Worm (Caenorhabditis elegans) whole organism, young adult: ENCODE results near the gene nth-1.

Experiments
- B0019.2 ChIP-seq: fragments of 200-800 bp; sonication (Bioruptor generic); conservative IDR thresholded peaks from 2 replicates; pipeline ENCODE4 v1.3.6; 2022; ENCODE audit warnings: missing genetic modification reagents, missing genetic modification characterization, missing compliant biosample characterization
- F33H1.4 ChIP-seq: fragments of 200-800 bp; sonication (Bioruptor generic); IDR thresholded peaks from 2 replicates; pipeline ENCODE4 v1.3.6; 2022; ENCODE audit warnings: missing genetic modification reagents, missing genetic modification characterization, missing compliant biosample characterization
- F39B2.1 ChIP-seq: fragments of 200-800 bp; sonication (Bioruptor generic); IDR thresholded peaks from 2 replicates; pipeline ENCODE4 v1.3.6; 2022; ENCODE audit warnings: missing genetic modification reagents, missing genetic modification characterization, missing compliant biosample characterization
- F55B11.4 ChIP-seq: sonication (generic microtip); optimal IDR thresholded peaks from 2 replicates; lab custom pipeline; 2016; ENCODE audit warnings: missing compliant biosample characterization, missing genetic modification characterization, borderline replicate concordance; ENCODE audit not compliant: insufficient read depth
- Y53G8AR.9 ChIP-seq: fragments of 200-800 bp; sonication (Bioruptor generic); conservative IDR thresholded peaks from 2 replicates; pipeline ENCODE4 v1.3.6; 2022; ENCODE audit warnings: missing genetic modification reagents, missing genetic modification characterization, missing compliant biosample characterization
- Y95B8A.8 ChIP-seq: fragments of 200-800 bp; sonication (Bioruptor generic); IDR thresholded peaks from 2 replicates; pipeline ENCODE4 v1.3.6; 2022; ENCODE audit warnings: missing genetic modification reagents, missing genetic modification characterization, missing compliant biosample characterization
- ZK185.1 ChIP-seq: sonication (generic microtip); optimal IDR thresholded peaks from 2 replicates; lab custom pipeline; 2016; ENCODE audit warnings: mild to moderate bottlenecking, missing genetic modification characterization, missing compliant biosample characterization; ENCODE audit not compliant: poor library complexity, severe bottlenecking
- cebp-1 ChIP-seq, 2 experiments: fragments of 200-800 bp in 1 of 2; sonication (Bioruptor generic) in 1 of 2; sonication (generic microtip) in 1 of 2; IDR thresholded peaks in 1 of 2; optimal IDR thresholded peaks in 1 of 2; 2 replicates each; pipeline versions ENCODE4 v1.3.6 to Lab custom; 2017 to 2022; ENCODE audit warnings: missing compliant biosample characterization in 2 of 2, missing genetic modification characterization in 2 of 2, mild to moderate bottlenecking in 1 of 2, missing genetic modification reagents in 1 of 2, moderate library complexity in 1 of 2
- cebp-2 ChIP-seq: fragments of 200-800 bp; sonication (Bioruptor generic); IDR thresholded peaks from 2 replicates; pipeline ENCODE4 v1.3.6; 2022; ENCODE audit warnings: missing genetic modification characterization, missing compliant biosample characterization
- ceh-79 ChIP-seq: sonication (generic microtip); optimal IDR thresholded peaks from 2 replicates; lab custom pipeline; 2017; ENCODE audit warnings: mild to moderate bottlenecking, missing genetic modification characterization, missing compliant biosample characterization
- dox-1 ChIP-seq: fragments of 200-800 bp; sonication (Bioruptor generic); IDR thresholded peaks from 2 replicates; pipeline ENCODE4 v1.3.6; 2022; ENCODE audit warnings: missing genetic modification reagents, missing genetic modification characterization, missing compliant biosample characterization
- egrh-3 ChIP-seq: fragments of 200-800 bp; sonication (Bioruptor generic); IDR thresholded peaks from 2 replicates; pipeline ENCODE4 v1.3.6; 2022; ENCODE audit warnings: missing genetic modification reagents, missing genetic modification characterization, missing compliant biosample characterization
- ets-4 ChIP-seq: fragments of 200-800 bp; sonication (Bioruptor generic); optimal IDR thresholded peaks from 2 replicates; lab custom pipeline; 2018; ENCODE audit warnings: mild to moderate bottlenecking, missing genetic modification characterization, missing compliant biosample characterization
- hlh-12 ChIP-seq: sonication (generic microtip); optimal IDR thresholded peaks from 2 replicates; lab custom pipeline; 2016; ENCODE audit warnings: missing genetic modification characterization, missing compliant biosample characterization
- hlh-26 ChIP-seq: fragments of 200-800 bp; sonication (Bioruptor generic); conservative IDR thresholded peaks from 2 replicates; pipeline ENCODE4 v1.3.6; 2022; ENCODE audit warnings: missing genetic modification reagents, missing genetic modification characterization, missing compliant biosample characterization
- hmg-1.2 ChIP-seq: fragments of 200-800 bp; sonication (Bioruptor generic); IDR thresholded peaks from 2 replicates; pipeline ENCODE4 v1.3.6; 2022; ENCODE audit warnings: missing genetic modification reagents, missing genetic modification characterization, missing compliant biosample characterization
- hsf-1 ChIP-seq: fragments of 200-800 bp; sonication (Bioruptor generic); IDR thresholded peaks from 2 replicates; pipeline ENCODE4 v1.3.6; 2022; ENCODE audit warnings: missing genetic modification reagents, missing genetic modification characterization, missing compliant biosample characterization
- let-607 ChIP-seq, 2 experiments: fragments of 200-800 bp in 1 of 2; sonication (Bioruptor generic) in 1 of 2; sonication (generic microtip) in 1 of 2; optimal IDR thresholded peaks; 2 replicates each; lab custom pipeline; 2016 to 2018; ENCODE audit warnings: mild to moderate bottlenecking in 2 of 2, missing compliant biosample characterization in 2 of 2, missing genetic modification characterization in 2 of 2, moderate library complexity in 2 of 2, missing genotype in 1 of 2
- lin-35 ChIP-seq, 3 experiments: fragments of 150-350 bp in 2 of 3; sonication (generic microtip) in 1 of 3; optimal IDR thresholded peaks; 2 replicates each; lab custom pipeline; 2014 to 2018; ENCODE audit warnings: missing biosample characterization in 3 of 3, missing genetic modification characterization in 3 of 3, missing genetic modification reagents in 3 of 3
- lin-40 ChIP-seq: sonication (generic microtip); optimal IDR thresholded peaks from 2 replicates; lab custom pipeline; 2016; ENCODE audit warnings: missing genetic modification characterization, mild to moderate bottlenecking, missing compliant biosample characterization, missing genotype, missing genetic modification reagents
- madf-10 ChIP-seq: sonication (generic microtip); optimal IDR thresholded peaks from 2 replicates; lab custom pipeline; 2016; ENCODE audit warnings: mild to moderate bottlenecking, missing genetic modification characterization, missing compliant biosample characterization
- madf-3 ChIP-seq: fragments of 200-800 bp; sonication (Bioruptor generic); IDR thresholded peaks from 2 replicates; pipeline ENCODE4 v1.3.6; 2022; ENCODE audit warnings: missing genetic modification reagents, missing genetic modification characterization, missing compliant biosample characterization
- madf-6 ChIP-seq: fragments of 200-800 bp; sonication (Bioruptor generic); IDR thresholded peaks from 2 replicates; pipeline ENCODE4 v1.3.6; 2022; ENCODE audit warnings: missing genetic modification reagents, missing genetic modification characterization, missing compliant biosample characterization
- mes-4 ChIP-seq: sonication (generic microtip); optimal IDR thresholded peaks from 2 replicates; lab custom pipeline; 2016; ENCODE audit warnings: missing genotype, missing genetic modification characterization, missing compliant biosample characterization
- nfyb-1 ChIP-seq: fragments of 200-800 bp; sonication (Bioruptor generic); IDR thresholded peaks from 2 replicates; pipeline ENCODE4 v1.3.6; 2022; ENCODE audit warnings: missing genetic modification reagents, missing genetic modification characterization, missing compliant biosample characterization
- nhr-120 ChIP-seq: fragments of 200-800 bp; sonication (Bioruptor generic); IDR thresholded peaks from 2 replicates; pipeline ENCODE4 v1.3.6; 2022; ENCODE audit warnings: missing genetic modification characterization, missing compliant biosample characterization
- nhr-27 ChIP-seq: fragments of 200-800 bp; sonication (Bioruptor generic); optimal IDR thresholded peaks from 2 replicates; lab custom pipeline; 2018; ENCODE audit warnings: mild to moderate bottlenecking, missing genetic modification characterization, moderate library complexity, missing compliant biosample characterization
- pbrm-1 ChIP-seq: fragments of 200-800 bp; sonication (Bioruptor generic); IDR thresholded peaks from 2 replicates; pipeline ENCODE4 v1.3.6; 2022; ENCODE audit warnings: missing genetic modification reagents, missing genetic modification characterization, missing compliant biosample characterization
- snpc-3.4 ChIP-seq: sonication (generic microtip); optimal IDR thresholded peaks from 2 replicates; lab custom pipeline; 2017; ENCODE audit warnings: missing genetic modification characterization, mild to moderate bottlenecking, missing compliant biosample characterization, antibody characterized with exemption, moderate library complexity, missing genotype, missing genetic modification reagents
- somi-1 ChIP-seq: fragments of 200-800 bp; sonication (Bioruptor generic); optimal IDR thresholded peaks from 2 replicates; lab custom pipeline; 2018; ENCODE audit warnings: mild to moderate bottlenecking, missing genetic modification characterization, missing compliant biosample characterization
- sptf-2 ChIP-seq: fragments of 200-800 bp; sonication (Bioruptor generic); optimal IDR thresholded peaks from 2 replicates; lab custom pipeline; 2018; ENCODE audit warnings: mild to moderate bottlenecking, missing genetic modification characterization, missing compliant biosample characterization
- tbp1 ChIP-seq: fragments of 200-800 bp; sonication (Bioruptor generic); optimal IDR thresholded peaks from 2 replicates; lab custom pipeline; 2018; ENCODE audit warnings: mild to moderate bottlenecking, missing genetic modification characterization, missing compliant biosample characterization
- tbx-9 ChIP-seq: sonication (generic microtip); optimal IDR thresholded peaks from 2 replicates; lab custom pipeline; 2016; ENCODE audit warnings: borderline replicate concordance, missing genetic modification characterization, inconsistent platforms, missing compliant biosample characterization
- unc-130 ChIP-seq: sonication (generic microtip); optimal IDR thresholded peaks from 2 replicates; lab custom pipeline; 2016; ENCODE audit warnings: missing genetic modification reagents, missing genetic modification characterization, missing compliant biosample characterization
- zfh-2 ChIP-seq: fragments of 200-800 bp; sonication (Bioruptor generic); conservative IDR thresholded peaks from 2 replicates; pipeline ENCODE4 v1.3.6; 2022; ENCODE audit warnings: missing genetic modification reagents, missing genetic modification characterization, missing compliant biosample characterization
- ztf-28 ChIP-seq: fragments of 200-800 bp; sonication (Bioruptor generic); IDR thresholded peaks from 2 replicates; pipeline ENCODE4 v1.3.6; 2022; ENCODE audit warnings: missing genetic modification reagents, missing genetic modification characterization, missing compliant biosample characterization

nth-1 gene

ce11 chrIII:4294153-4294862 is at the start of gene nth-1, which contains the start of gene R10E4.7:
Gene nth-1 (minus strand): TSS chrIII:4294253.
Gene R10E4.7 (plus strand): TSS chrIII:4294812.
- TF ChIP-seq ets-4 (GFP tag; lab: Kevin White, UChicago) (no peak), F39B2.1 (GFP tag; lab: Robert Waterston, UW) (no peak), pbrm-1 (GFP tag; lab: Robert Waterston, UW) (no peak), sptf-2 (GFP tag; lab: Kevin White, UChicago) (no peak), cebp-2 (GFP tag; lab: Robert Waterston, UW) (no peak), hsf-1 (no peak), tbx-9 (tag; lab: Kevin White, UChicago) (no peak), madf-3 (GFP tag; lab: Robert Waterston, UW) (no peak), egrh-3 (GFP tag; lab: Robert Waterston, UW) (no peak), tbp1 (GFP tag; lab: Kevin White, UChicago) (no peak), lin-35 (GFP tag; optimal IDR thresholded peaks at IDR 0.05; lab: Kevin White, UChicago) (no peak), unc-130 (GFP tag; lab: Kevin White, UChicago) (no peak), madf-10 (tag; lab: Kevin White, UChicago) (no peak)

- TF ChIP-seq ceh-79 (no peak), nhr-120 (GFP tag; lab: Robert Waterston, UW) (no peak), ztf-28 (GFP tag; lab: Robert Waterston, UW) (no peak), nhr-27 (tag; lab: Kevin White, UChicago) (no peak), unc-130 (GFP tag; lab: Kevin White, UChicago) (peak; percentile 21), egrh-3 (GFP tag; lab: Robert Waterston, UW) (no peak), mes-4 (tag; lab: Kevin White, UChicago) (no peak), madf-6 (GFP tag; lab: Robert Waterston, UW) (peak; percentile 20; the same call in 1 of the 2 replicates), F33H1.4 (GFP tag; lab: Robert Waterston, UW) (0 out of 2 replicates have a peak, but pooled peaks have one; percentile 39), ZK185.1 (peak; percentile 82), B0019.2 (no peak)
Measured at ce11 chrIII:4343070-4343469, 49.0 kb upstream of the nth-1 start, which contains the start of the genes B0285.3 and lcmt-1. Gene B0285.3 (minus strand): TSS chrIII:4343336. Gene lcmt-1 (plus strand): TSS chrIII:4343446.

ce11 chrIII:4335614-4336013 is 41.6 kb upstream of the nth-1 start:
- TF ChIP-seq Y95B8A.8 (no peak), somi-1 (GFP tag; lab: Kevin White, UChicago) (no peak), dox-1 (GFP tag; lab: Robert Waterston, UW) (no peak), hmg-1.2 (GFP tag; lab: Robert Waterston, UW) (peak; percentile 59; the same call in 1 of the 2 replicates), unc-130 (GFP tag; lab: Kevin White, UChicago) (no peak), F55B11.4 (tag; lab: Kevin White, UChicago) (no peak), let-607 (tag; optimal IDR thresholded peaks at IDR 0.05; lab: Kevin White, UChicago) (no peak), lin-40 (tag; lab: Kevin White, UChicago) (peak; percentile 26), madf-6 (GFP tag; lab: Robert Waterston, UW) (no peak), lin-35 (GFP tag; optimal IDR thresholded peaks at IDR 0.05; lab: Kevin White, UChicago) (peak in 1 of 3 experiments; percentile 28), cebp-1 (GFP tag; IDR thresholded peaks at IDR 0.05; lab: Robert Waterston, UW) (no peak), cebp-1 (tag; optimal IDR thresholded peaks at IDR 0.05; lab: Kevin White, UChicago) (peak; percentile 34), hlh-26 (GFP tag; lab: Robert Waterston, UW) (no peak), zfh-2 (GFP tag; lab: Robert Waterston, UW) (peak; percentile 87), snpc-3.4 (tag; lab: Kevin White, UChicago) (no peak), Y53G8AR.9 (GFP tag; lab: Robert Waterston, UW) (no peak), nfyb-1 (GFP tag; lab: Robert Waterston, UW) (no peak), hlh-12 (tag; lab: Kevin White, UChicago) (no peak), cebp-2 (GFP tag; lab: Robert Waterston, UW) (no peak)
